Fruit fly (Drosophila melanogaster) whole organism, pupa: ENCODE measurements around the gene Acph-1.

Experiments
- CG10348 ChIP-seq: fragments of 200-800 bp; sonication (Bioruptor generic); IDR thresholded peaks from 2 replicates; pipeline ENCODE4 v1.3.6; 2022; ENCODE audit warnings: missing biosample characterization, missing genetic modification characterization
- CG12605 ChIP-seq: fragments of 200-800 bp; sonication (Bioruptor generic); IDR thresholded peaks from 2 replicates; pipeline ENCODE4 v1.3.6; 2022; ENCODE audit warnings: missing biosample characterization, missing genetic modification characterization
- CG14655 ChIP-seq: fragments of 200-800 bp; sonication (Bioruptor generic); optimal IDR thresholded peaks from 3 replicates; lab custom pipeline; 2017; ENCODE audit warnings: mild to moderate bottlenecking, missing biosample characterization, missing genetic modification reagents, missing genetic modification characterization
- CG34367 ChIP-seq: fragments of 200-800 bp; sonication (Bioruptor generic); optimal IDR thresholded peaks from 2 replicates; lab custom pipeline; 2018; ENCODE audit warnings: missing biosample characterization, mild to moderate bottlenecking, missing genetic modification characterization
- CG4496 ChIP-seq: fragments of 200-800 bp; sonication (Bioruptor generic); IDR thresholded peaks from 3 replicates; pipeline ENCODE4 v1.3.6; 2022; ENCODE audit warnings: missing biosample characterization, missing genetic modification characterization
- CG8301 ChIP-seq: fragments of 200-800 bp; sonication (Bioruptor generic); optimal IDR thresholded peaks from 2 replicates; lab custom pipeline; 2018; ENCODE audit warnings: missing biosample characterization, mild to moderate bottlenecking, missing genetic modification characterization
- D1 ChIP-seq: fragments of 200-800 bp; sonication (Bioruptor generic); optimal IDR thresholded peaks from 2 replicates; lab custom pipeline; 2018; ENCODE audit warnings: missing biosample characterization, mild to moderate bottlenecking, missing genetic modification characterization, moderate library complexity
- Ets98B ChIP-seq: fragments of 200-800 bp; sonication (Bioruptor generic); IDR thresholded peaks from 2 replicates; pipeline ENCODE4 v1.3.6; 2022; ENCODE audit warnings: missing biosample characterization, missing genetic modification characterization
- Pif1A ChIP-seq: fragments of 200-800 bp; sonication (Bioruptor generic); optimal IDR thresholded peaks from 3 replicates; lab custom pipeline; 2016; ENCODE audit warnings: missing biosample characterization, missing genetic modification characterization
- Snoo ChIP-seq: fragments of 200-800 bp; sonication (Bioruptor generic); optimal IDR thresholded peaks from 3 replicates; lab custom pipeline; 2017; ENCODE audit warnings: missing biosample characterization, mild to moderate bottlenecking, missing genetic modification characterization, inconsistent platforms

DNA sequence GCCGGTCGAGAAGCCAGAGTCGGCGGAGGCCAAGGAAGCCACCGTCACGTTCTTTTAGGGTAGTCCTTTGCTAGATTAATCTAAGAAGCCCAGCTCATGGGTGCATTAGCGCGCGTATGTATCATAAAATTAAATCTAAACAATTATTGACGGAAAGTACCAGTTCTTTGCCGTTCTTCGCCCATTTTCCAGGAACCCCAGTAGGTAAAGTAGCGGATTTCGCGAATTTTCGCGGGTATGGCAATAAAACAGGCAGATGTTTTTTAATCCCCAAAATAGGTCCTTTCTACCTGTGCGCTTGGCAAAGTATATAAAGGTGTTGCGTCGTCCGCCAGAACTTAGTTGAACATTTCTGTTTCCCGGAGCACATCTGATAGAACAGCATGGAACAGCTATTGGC, 47.7 kb upstream of the Acph-1 start:
- TF ChIP-seq D1 (tag; lab: Kevin White, UChicago) (no peak), Snoo (tag; lab: Kevin White, UChicago) (no peak), Pif1A (GFP tag; lab: Kevin White, UChicago) (no peak), CG34367 (no peak), CG12605 (GFP tag; lab: Robert Waterston, UW) (no peak), CG4496 (GFP tag; lab: Robert Waterston, UW) (no peak), Ets98B (GFP tag; lab: Robert Waterston, UW) (no peak), CG14655 (GFP tag; lab: Kevin White, UChicago) (no peak), CG10348 (GFP tag; lab: Robert Waterston, UW) (no peak), CG8301 (tag; lab: Kevin White, UChicago) (no peak)
